Worm (Caenorhabditis elegans) whole organism, dauer: ENCODE measurements around the gene Y66C5A.2.

Source experiments
- unc-62 ChIP-seq: sonication (generic microtip); optimal IDR thresholded peaks from 2 replicates; lab custom pipeline; 2017; ENCODE audit warnings: missing biosample characterization, missing genetic modification reagents, missing genetic modification characterization

Y66C5A.2 gene

DNA sequence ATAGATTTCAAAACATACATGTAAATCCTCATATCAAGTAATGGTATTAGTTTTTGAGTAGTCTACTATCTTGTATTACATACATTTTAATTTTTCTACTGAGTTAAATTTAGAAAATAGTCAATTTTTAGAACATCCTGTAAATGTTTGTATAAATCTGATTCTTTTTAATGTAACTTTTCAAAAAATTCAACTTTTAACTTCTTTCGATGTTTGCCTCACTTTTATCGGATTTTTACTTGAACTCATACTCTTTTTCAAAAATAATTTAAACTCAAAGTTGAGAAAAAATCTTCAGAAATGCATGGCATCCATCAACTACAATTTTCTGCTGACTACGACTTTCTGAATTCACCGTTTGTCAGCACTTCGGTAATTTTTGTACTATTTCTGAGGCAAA is 4.0 kb downstream of the Y66C5A.2 start, which contains the start of gene M163.7:
M163.7 (plus strand) TSS at position 301 of the 400 bp plus-strand sequence.
- no peak for TF ChIP-seq unc-62

DNA sequence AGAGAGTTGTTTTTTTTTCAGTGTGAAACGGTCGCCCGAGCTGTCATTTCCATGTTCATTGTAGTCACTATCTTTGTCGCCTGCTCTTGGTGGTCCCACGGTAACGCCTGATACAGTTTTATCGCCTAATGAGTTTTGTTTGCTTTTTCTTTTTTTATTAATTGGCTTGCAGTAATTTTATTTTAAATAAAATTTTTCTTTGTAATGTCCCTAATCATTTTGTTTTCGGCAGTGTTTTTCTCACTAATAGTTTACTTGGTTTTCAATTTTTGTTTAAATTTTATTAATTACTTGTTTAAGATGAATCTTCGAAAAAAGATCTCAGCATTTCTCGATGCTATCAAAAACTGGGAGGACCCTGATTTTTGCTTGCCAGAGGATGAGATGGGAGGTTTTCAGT is 5.1 kb downstream of the Y66C5A.2 start, which contains the start of gene M163.22:
M163.22 (plus strand) TSS at position 301 of the 400 bp plus-strand sequence.
- no peak for TF ChIP-seq unc-62

DNA sequence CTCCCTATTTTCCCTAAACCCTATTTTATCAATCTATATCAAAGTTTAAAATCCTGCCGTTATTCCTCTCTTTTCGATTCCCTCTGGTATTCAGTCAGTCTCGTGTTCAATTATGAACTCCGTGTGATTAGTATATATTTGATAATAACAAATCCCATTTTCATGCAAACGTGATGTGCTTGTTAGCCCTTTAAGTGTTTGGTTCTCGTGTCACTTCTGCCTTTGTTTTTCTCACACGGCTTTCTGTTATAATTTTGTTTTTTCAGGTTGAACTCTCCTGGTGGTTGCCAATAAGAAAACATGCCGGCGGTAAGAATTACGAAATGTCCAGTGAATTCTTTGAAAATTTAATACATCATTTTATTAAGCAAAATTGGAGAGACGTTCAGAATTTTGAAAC is 6.0 kb downstream of the Y66C5A.2 start, which contains the start of gene M163.21:
M163.21 (plus strand) TSS at position 301 of the 400 bp plus-strand sequence.
- TF ChIP-seq unc-62: no peak

DNA sequence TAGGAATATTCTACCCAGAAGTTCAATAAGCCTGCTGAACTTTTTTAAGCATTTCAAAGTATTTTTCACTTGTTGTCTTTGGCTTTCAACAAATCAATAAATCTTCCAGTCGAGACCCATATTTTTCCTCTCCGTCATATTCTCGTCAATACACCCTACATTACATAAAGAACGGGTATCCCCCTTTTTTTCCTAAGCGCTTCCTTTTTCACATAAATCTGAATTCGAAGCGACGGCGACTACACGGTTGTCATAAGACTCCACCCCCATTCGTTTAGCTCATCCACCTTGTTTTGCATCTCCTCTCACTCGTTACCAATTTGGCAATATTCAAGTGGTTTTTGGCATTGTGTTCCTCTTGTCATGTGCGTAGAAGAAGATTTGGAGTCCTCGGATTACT is 8.8 kb downstream of the Y66C5A.2 start, which contains the start of gene M163.9:
M163.9 (plus strand) TSS at position 301 of the 400 bp plus-strand sequence.
- no peak for TF ChIP-seq unc-62

DNA sequence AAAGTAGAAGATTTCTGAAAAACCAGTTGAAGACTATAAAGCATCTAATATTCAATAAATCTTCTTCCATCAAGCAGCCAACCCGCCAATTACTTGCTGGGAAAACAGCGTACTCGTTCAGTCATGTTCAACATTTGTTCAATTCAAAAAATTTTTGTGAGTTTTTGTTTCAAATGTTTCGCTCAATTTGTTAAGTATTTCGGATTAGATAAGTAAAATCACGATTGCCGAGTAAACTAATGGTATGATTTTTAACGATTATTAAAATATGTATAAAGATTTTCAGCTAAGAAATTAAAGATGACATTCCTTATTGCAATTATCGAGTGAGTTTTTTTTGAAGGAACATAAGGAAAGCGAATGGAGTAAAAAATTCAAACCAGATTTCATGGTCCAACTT is 10.2 kb downstream of the Y66C5A.2 start, which contains the start of gene M163.10:
M163.10 (plus strand) TSS at position 301 of the 400 bp plus-strand sequence.
- no peak for TF ChIP-seq unc-62

DNA sequence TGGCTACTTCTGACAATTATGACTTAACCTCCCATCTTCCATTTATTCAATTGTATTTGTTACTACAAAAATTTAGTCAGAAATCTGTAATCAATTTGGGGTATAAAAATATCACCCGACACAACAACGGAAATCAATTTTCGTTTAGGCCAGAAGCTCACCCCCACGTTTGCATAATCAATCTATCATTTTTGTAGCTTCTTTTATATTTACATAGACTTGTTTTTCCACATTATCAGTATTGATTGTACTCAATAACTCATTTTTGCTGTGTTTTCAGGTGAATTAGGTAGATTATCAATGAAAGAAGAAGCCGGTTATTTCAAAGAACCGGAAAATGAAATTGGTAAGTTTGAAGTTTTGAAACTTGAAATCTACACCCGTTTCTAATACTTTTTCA is 13.2 kb downstream of the Y66C5A.2 start, which contains the start of gene M163.5:
M163.5 (plus strand) TSS at position 301 of the 400 bp plus-strand sequence.
- no peak for TF ChIP-seq unc-62

DNA sequence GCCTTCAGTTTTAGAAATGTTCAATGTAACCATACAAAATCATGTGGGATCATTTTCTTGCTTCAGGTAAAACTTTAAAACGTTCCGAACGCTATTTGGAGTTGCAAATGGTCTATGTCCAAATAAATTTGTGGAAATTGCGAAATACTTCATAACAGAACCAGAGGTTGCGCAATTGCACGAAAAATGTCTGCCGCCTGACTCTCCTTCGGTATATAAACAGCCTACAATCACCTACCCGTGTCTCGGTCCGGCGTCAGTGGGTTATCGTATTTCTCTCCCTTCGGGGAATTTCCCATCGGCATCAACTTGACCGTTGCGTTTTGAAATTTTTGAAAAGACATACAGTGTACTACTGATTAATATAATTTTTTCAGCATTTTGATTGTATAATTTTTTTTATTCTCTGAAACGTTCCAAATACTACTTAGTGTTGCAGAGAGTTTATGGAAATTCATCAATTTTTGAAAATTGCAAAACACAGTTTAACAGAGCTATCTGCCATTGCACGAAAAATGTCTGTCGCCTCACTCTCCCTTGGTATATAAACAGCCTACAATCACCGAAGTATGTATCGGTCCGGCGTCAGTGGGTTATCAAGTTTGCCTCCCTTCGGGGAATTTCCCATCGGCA is 16.2 kb downstream of the Y66C5A.2 start:
- no peak for TF ChIP-seq unc-62

DNA sequence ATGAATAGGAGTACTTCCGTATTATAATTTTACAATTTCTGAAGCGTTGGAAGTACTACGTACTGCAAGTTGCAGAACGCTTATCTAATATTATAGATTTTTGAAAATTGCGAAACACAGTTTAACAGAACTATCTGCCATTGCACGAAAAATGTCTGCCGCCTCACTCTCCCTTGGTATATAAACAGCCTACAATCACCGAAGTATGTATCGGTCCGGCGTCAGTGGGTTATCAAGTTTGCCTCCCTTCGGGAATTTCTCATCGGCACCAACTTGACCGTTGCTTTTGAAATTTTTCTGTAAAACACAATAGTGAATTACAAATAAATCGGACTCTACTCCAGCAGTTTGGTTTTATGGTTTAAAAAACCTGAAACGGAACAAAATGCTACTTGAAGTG is 16.8 kb downstream of the Y66C5A.2 start:
- no peak for TF ChIP-seq unc-62

DNA sequence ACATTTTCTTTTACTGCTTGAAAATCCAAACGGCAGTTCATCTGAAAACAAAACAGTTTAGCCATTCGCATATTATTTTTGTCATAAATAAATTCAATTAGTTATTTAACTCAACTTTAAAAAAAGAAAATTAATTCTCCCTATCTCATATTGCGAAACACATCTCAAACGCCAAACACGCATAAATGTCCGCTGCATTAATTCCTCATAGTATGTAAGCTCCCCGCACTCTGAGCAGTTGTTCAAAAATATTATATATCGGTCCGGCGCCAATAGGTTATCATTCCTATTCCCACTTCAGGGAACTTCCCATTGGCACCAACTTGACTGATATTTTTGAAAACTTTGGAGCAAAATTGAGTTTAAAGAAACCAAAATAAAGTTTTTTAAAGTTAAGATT is 17.7 kb downstream of the Y66C5A.2 start:
- no peak for TF ChIP-seq unc-62

DNA sequence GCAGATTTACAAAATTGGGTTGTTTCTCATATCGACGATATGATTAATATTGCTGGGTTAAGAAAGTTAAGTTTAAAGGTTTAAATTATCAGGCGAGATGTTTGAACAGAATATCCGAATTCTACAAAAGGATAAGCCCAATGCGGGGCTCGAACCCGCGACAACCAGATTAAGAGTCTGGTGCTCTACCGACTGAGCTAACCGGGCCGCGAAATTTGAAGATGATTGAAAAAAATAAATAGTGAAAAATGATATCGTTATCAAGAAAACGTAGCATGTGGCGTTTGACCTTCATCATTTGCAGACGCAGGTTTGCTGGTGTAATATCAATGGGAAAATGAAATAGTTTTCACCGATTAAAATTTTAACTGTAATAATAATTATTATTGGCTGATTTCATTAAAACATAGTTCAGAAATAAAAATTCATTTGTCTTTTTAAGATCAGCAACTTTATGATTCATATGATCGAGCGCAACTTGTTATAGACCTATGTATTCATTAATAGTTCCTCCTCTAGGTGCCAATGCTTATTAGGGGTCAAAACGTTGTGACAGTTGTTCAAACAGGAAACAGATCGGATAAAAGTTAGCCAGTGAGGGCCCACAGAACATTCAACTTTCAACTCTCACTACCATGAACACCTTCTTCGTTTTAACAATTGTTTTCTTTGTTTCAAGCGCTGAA is 18.4 kb downstream of the Y66C5A.2 start, which contains the start of gene M163.11:
M163.11 (plus strand) TSS at position 636 of the 686 bp plus-strand sequence.
- no peak for TF ChIP-seq unc-62

DNA sequence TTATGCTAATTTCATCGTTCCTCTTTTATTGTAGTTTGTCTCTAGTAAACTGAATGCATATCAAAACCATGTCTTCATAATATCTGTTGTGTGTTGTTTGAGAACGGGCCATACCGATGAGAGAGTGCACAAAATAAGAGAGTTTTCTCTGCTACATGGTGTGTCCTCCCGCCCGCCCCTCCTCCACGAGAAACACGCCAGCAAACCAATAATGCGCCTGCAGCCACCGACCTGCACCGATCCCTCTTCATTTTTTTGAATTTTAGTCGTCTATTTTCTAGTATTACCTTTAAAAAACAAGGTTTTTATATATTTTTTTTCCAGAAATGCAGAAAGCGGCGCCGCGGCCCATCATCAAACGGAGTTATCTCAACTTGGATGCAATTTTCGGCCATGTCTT is 19.7 kb downstream of the Y66C5A.2 start, which contains the start of gene gfi-3:
gfi-3 (plus strand) TSS at position 325 of the 400 bp plus-strand sequence.
- TF ChIP-seq unc-62: no peak

DNA sequence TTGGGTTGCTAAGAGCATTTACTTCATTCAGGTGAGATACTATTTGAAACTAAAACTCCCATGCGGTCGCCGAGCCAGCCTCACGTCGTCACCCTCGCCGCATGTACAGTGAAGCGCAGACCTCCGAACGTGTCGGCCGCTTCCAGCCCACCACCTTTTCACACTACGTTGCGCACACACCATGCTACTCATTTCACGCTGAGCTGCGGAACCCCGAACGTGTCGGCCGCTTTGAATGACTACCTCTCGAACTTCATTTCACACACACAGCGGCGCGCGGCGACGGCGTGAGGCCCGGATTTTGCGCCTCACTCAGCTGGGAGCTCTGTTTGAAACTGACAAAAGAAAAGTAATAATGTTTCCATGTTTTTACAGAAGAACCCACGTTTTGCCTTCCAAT is 21.1 kb downstream of the Y66C5A.2 start:
- TF ChIP-seq unc-62: no peak

DNA sequence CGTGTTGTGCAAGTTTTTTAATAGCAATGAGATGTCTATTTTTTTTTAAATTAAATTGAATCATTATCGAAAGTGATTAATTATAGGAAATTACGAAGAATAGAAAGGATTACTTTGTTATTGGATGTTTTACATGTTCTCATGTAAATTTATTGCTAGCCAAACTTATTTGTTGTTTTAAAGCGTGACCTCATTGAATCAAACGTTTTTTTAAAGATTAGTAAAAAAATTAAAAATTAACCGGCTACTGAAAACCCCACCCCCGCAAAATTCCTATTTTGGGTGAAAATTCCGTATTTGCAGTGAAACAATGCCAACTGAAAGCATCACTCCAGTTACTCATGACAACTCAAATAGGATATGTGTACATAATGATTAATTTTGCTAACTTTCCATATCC is 24.3 kb downstream of the Y66C5A.2 start, which contains the start of gene M163.8:
M163.8 (plus strand) TSS at position 301 of the 400 bp plus-strand sequence.
- TF ChIP-seq unc-62: no peak

DNA sequence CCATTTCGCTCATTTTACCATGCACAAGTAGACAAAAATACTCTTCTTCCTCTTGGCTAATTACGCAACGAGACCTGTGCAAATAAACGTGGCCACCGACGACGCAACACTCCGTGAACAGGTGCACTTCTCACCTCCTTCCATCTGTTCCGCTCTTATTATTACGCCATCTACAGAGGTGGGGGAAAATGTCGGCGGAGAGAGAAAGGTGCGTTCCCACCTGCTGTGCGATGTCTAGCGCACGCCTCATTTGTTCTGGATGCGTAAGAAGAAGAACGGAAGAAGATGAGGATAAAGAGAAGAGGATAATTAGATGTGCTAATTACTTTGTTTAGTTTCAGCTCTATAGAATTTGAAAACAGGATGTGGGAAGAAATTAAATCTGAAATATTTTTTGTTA is 26.0 kb downstream of the Y66C5A.2 start:
- no peak for TF ChIP-seq unc-62

DNA sequence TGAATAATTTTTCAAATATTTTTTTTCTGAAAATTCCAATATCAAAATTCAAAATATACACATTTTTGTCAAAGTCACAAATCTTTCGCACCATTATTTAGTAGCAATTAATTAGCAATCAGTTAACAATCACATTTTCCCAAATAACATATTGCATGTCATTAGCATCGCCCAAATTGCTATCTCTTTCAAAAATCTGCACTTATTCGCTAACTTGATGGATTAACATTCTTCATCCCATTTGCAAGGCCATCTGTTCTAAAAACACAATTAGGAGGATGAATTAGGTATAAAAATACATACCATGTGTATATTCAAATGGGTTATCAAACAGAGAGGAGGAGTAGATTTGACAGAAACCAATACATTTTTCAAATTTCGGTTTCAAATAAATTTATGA is 26.8 kb downstream of the Y66C5A.2 start:
- TF ChIP-seq unc-62: no peak

DNA sequence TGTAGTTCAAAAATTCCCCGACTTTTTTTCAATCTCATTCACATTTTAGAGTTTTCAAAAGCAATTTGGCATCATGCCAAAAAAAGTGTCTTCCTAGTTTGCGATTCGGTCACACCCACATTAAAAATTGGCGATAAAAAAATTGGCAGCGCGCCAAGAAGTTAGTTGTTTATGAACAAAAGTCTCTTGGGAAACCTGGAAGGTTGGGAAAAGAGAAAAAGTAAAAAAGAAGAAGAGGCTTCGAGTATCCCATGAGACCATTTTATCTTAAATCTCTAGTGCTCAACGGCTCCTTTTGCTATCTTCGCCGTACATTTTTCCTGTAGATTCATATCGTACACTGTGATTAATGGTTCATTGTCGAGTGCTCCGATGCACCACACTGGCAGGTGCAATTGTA is 27.3 kb downstream of the Y66C5A.2 start:
- TF ChIP-seq unc-62: no peak

DNA sequence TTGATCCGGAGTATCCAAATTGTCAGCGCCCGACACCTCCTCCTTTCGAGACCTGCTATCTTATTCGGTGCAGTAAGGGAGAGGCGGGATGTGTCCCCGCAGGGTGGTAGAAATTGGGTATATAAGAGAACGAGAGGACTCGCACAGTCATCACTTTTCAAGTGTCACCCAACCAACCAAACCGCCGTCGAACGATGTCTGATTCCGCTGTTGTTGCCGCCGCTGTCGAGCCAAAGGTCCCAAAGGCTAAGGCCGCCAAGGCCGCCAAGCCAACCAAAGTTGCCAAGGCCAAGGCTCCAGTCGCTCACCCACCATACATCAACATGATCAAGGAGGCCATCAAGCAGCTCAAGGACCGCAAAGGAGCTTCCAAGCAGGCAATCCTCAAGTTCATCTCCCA is 29.4 kb downstream of the Y66C5A.2 start, which contains the start of gene his-24:
his-24 (plus strand) TSS at position 150 of the 400 bp plus-strand sequence.
- no peak for TF ChIP-seq unc-62
